Fruit fly (Drosophila melanogaster) whole organism, embryonic: Measurements from ENCODE around the gene CG43707.

Experiments used
- Awh ChIP-seq: fragments of 200-800 bp; sonication (Bioruptor generic); IDR thresholded peaks from 2 replicates; pipeline ENCODE4, ENCODE4 v1.3.6; 2022; ENCODE audit warnings: missing biosample characterization, missing genetic modification characterization
- CG10462 ChIP-seq: fragments of 200-800 bp; sonication (Bioruptor generic); optimal IDR thresholded peaks from 2 replicates; lab custom pipeline; 2016; ENCODE audit warnings: missing biosample characterization, missing genetic modification characterization
- CG11398 ChIP-seq: fragments of 200-800 bp; sonication (Bioruptor generic); optimal IDR thresholded peaks from 2 replicates; lab custom pipeline; 2016; ENCODE audit warnings: missing biosample characterization, missing genetic modification characterization
- CG12942 ChIP-seq: fragments of 200-800 bp; sonication (Bioruptor generic); optimal IDR thresholded peaks from 3 replicates; lab custom pipeline; 2016; ENCODE audit warnings: missing biosample characterization, missing genetic modification characterization
- CG14667 ChIP-seq: fragments of 200-800 bp; sonication (Bioruptor generic); IDR thresholded peaks from 2 replicates; pipeline ENCODE4 v1.3.6; 2022; ENCODE audit warnings: missing biosample characterization, missing genetic modification characterization
- CG15269 ChIP-seq: fragments of 200-800 bp; sonication (Bioruptor generic); optimal IDR thresholded peaks from 2 replicates; lab custom pipeline; 2018; ENCODE audit warnings: missing biosample characterization, mild to moderate bottlenecking, missing genetic modification characterization, moderate library complexity
- CG1603 ChIP-seq: fragments of 200-800 bp; sonication (Bioruptor generic); optimal IDR thresholded peaks from 2 replicates; lab custom pipeline; 2019; ENCODE audit warnings: missing biosample characterization, mild to moderate bottlenecking, missing genetic modification characterization, moderate library complexity
- CG17361 ChIP-seq: fragments of 200-800 bp; sonication (Bioruptor generic); IDR thresholded peaks from 3 replicates; pipeline ENCODE4 v1.3.6; 2022; ENCODE audit warnings: missing biosample characterization, missing genetic modification characterization
- CG2116 ChIP-seq: fragments of 200-800 bp; sonication (Bioruptor generic); optimal IDR thresholded peaks from 3 replicates; lab custom pipeline; 2018; ENCODE audit warnings: missing biosample characterization, mild to moderate bottlenecking, missing genetic modification characterization
- CG2129 ChIP-seq: fragments of 200-800 bp; sonication (Bioruptor generic); IDR thresholded peaks from 2 replicates; pipeline ENCODE4 v1.3.6; 2022; ENCODE audit warnings: missing biosample characterization, missing genetic modification characterization; ENCODE audit not compliant: partially characterized antibody
- CG2875 ChIP-seq: fragments of 200-800 bp; sonication (Bioruptor generic); optimal IDR thresholded peaks from 2 replicates; lab custom pipeline; 2017; ENCODE audit warnings: missing biosample characterization, mild to moderate bottlenecking, missing genetic modification characterization, missing genetic modification reagents
- CG34224 ChIP-seq: fragments of 200-800 bp; sonication (Bioruptor generic); IDR thresholded peaks from 3 replicates; pipeline ENCODE4 v1.3.6; 2022; ENCODE audit warnings: missing biosample characterization, missing genetic modification characterization; ENCODE audit not compliant: partially characterized antibody
- CG4617 ChIP-seq: fragments of 200-800 bp; sonication (Bioruptor generic); optimal IDR thresholded peaks from 3 replicates; lab custom pipeline; 2016; ENCODE audit warnings: missing biosample characterization, missing genetic modification characterization, borderline replicate concordance
- CG5180 ChIP-seq: fragments of 200-800 bp; sonication (Bioruptor generic); optimal IDR thresholded peaks from 3 replicates; lab custom pipeline; 2017; ENCODE audit warnings: missing biosample characterization, missing genetic modification characterization, mild to moderate bottlenecking, moderate library complexity, missing genetic modification reagents
- CG7987 ChIP-seq: fragments of 200-800 bp; sonication (Bioruptor generic); optimal IDR thresholded peaks from 2 replicates; lab custom pipeline; 2018; ENCODE audit warnings: missing biosample characterization, mild to moderate bottlenecking, missing genetic modification characterization, moderate library complexity
- CG8765 ChIP-seq: fragments of 200-800 bp; sonication (Bioruptor generic); IDR thresholded peaks from 2 replicates; pipeline ENCODE4 v1.3.6; 2022; ENCODE audit warnings: missing biosample characterization, missing genetic modification characterization
- CG9437 ChIP-seq: fragments of 200-800 bp; sonication (Bioruptor generic); optimal IDR thresholded peaks from 2 replicates; lab custom pipeline; 2018; ENCODE audit warnings: missing biosample characterization, mild to moderate bottlenecking, missing genetic modification characterization
- CHES-1-like ChIP-seq: fragments of 200-800 bp; sonication (Bioruptor generic); optimal IDR thresholded peaks from 2 replicates; lab custom pipeline; 2016; ENCODE audit warnings: missing biosample characterization, missing genetic modification characterization
- CkIIα-i1 ChIP-seq: fragments of 200-800 bp; sonication (Bioruptor generic); IDR thresholded peaks from 2 replicates; pipeline ENCODE4 v1.3.6; 2022; ENCODE audit warnings: missing biosample characterization, missing genetic modification characterization
- Drgx ChIP-seq: fragments of 200-800 bp; sonication (Bioruptor generic); IDR thresholded peaks from 2 replicates; pipeline ENCODE4 v1.3.6; 2022; ENCODE audit warnings: missing biosample characterization, missing genetic modification characterization
- HLHmδ ChIP-seq: fragments of 200-800 bp; sonication (Bioruptor generic); optimal IDR thresholded peaks from 2 replicates; lab custom pipeline; 2018; ENCODE audit warnings: missing biosample characterization, mild to moderate bottlenecking, missing genetic modification characterization, moderate library complexity
- Hr39 ChIP-seq: fragments of >200 bp; optimal IDR thresholded peaks from 2 replicates; lab custom pipeline; 2017
- Hsf ChIP-seq: fragments of 200-800 bp; sonication (Bioruptor generic); optimal IDR thresholded peaks from 3 replicates; lab custom pipeline; 2016; ENCODE audit warnings: missing biosample characterization, missing genetic modification characterization
- MTF-1 ChIP-seq: fragments of 200-800 bp; sonication (Bioruptor generic); optimal IDR thresholded peaks from 2 replicates; lab custom pipeline; 2018; ENCODE audit warnings: missing biosample characterization, mild to moderate bottlenecking, missing genetic modification characterization, borderline replicate concordance
- Oaz ChIP-seq: fragments of 200-800 bp; sonication (Bioruptor generic); IDR thresholded peaks from 2 replicates; pipeline ENCODE4 v1.3.6; 2022; ENCODE audit warnings: missing biosample characterization, missing genetic modification characterization
- Sin3A ChIP-seq: fragments of >200 bp; optimal IDR thresholded peaks from 2 replicates; lab custom pipeline; 2018
- Sox102F ChIP-seq: fragments of 200-800 bp; sonication (Bioruptor generic); optimal IDR thresholded peaks from 2 replicates; lab custom pipeline; 2018; ENCODE audit warnings: missing biosample characterization, mild to moderate bottlenecking, missing genetic modification characterization, moderate library complexity
- cato ChIP-seq: fragments of 200-800 bp; sonication (Bioruptor generic); optimal IDR thresholded peaks from 2 replicates; lab custom pipeline; 2016; ENCODE audit warnings: missing biosample characterization, missing genetic modification characterization, borderline replicate concordance
- crc ChIP-seq: fragments of 200-800 bp; sonication (Bioruptor generic); optimal IDR thresholded peaks from 2 replicates; lab custom pipeline; 2016; ENCODE audit warnings: missing biosample characterization, missing genetic modification characterization
- dati ChIP-seq: fragments of 200-800 bp; sonication (Bioruptor generic); IDR thresholded peaks from 2 replicates; pipeline ENCODE4 v1.3.6; 2022; ENCODE audit warnings: missing biosample characterization, missing genetic modification characterization
- dimm ChIP-seq: fragments of 200-800 bp; sonication (Bioruptor generic); IDR thresholded peaks from 2 replicates; pipeline ENCODE4 v1.3.6; 2022; ENCODE audit warnings: missing biosample characterization, missing genetic modification characterization
- gcm2 ChIP-seq: fragments of 200-800 bp; sonication (Bioruptor generic); optimal IDR thresholded peaks from 2 replicates; lab custom pipeline; 2016; ENCODE audit warnings: missing biosample characterization, missing genetic modification characterization
- her ChIP-seq: fragments of 200-800 bp; sonication (Bioruptor generic); optimal IDR thresholded peaks from 2 replicates; lab custom pipeline; 2016; ENCODE audit warnings: missing biosample characterization, missing genetic modification characterization
- hth ChIP-seq: fragments of >200 bp; optimal IDR thresholded peaks from 2 replicates; lab custom pipeline; 2017; ENCODE audit warnings: inconsistent platforms
- jumu ChIP-seq: fragments of 200-800 bp; sonication (Bioruptor generic); optimal IDR thresholded peaks from 3 replicates; lab custom pipeline; 2016; ENCODE audit warnings: missing biosample characterization, missing genetic modification characterization
- kah ChIP-seq: fragments of 200-800 bp; sonication (Bioruptor generic); optimal IDR thresholded peaks from 2 replicates; lab custom pipeline; 2018; ENCODE audit warnings: missing biosample characterization, mild to moderate bottlenecking, missing genetic modification characterization
- ken ChIP-seq: fragments of 200-800 bp; sonication (Bioruptor generic); IDR thresholded peaks from 3 replicates; pipeline ENCODE4 v1.3.6; 2022; ENCODE audit warnings: missing biosample characterization, missing genetic modification characterization
- lab ChIP-seq: fragments of 200-800 bp; sonication (Bioruptor generic); optimal IDR thresholded peaks from 3 replicates; lab custom pipeline; 2017; ENCODE audit warnings: missing biosample characterization, missing genetic modification characterization, mild to moderate bottlenecking, moderate library complexity, missing genetic modification reagents
- lov ChIP-seq, 2 experiments: fragments of 200-800 bp in 1 of 2; fragments of >200 bp in 1 of 2; sonication (Bioruptor generic) in 1 of 2; IDR thresholded peaks in 1 of 2; optimal IDR thresholded peaks in 1 of 2; 2 replicates in 1 of 2; 3 replicates in 1 of 2; pipeline versions ENCODE4 v1.3.6 to Lab custom; 2017 to 2022; ENCODE audit warnings: missing biosample characterization in 1 of 2, missing genetic modification characterization in 1 of 2
- oc ChIP-seq: fragments of 200-800 bp; sonication (Bioruptor generic); optimal IDR thresholded peaks from 2 replicates; lab custom pipeline; 2018; ENCODE audit warnings: missing biosample characterization, mild to moderate bottlenecking, missing genetic modification characterization, moderate library complexity
- onecut ChIP-seq: fragments of 200-800 bp; sonication (Bioruptor generic); IDR thresholded peaks from 2 replicates; pipeline ENCODE4 v1.3.6; 2022; ENCODE audit warnings: missing biosample characterization, missing genetic modification characterization
- otp ChIP-seq: fragments of 200-800 bp; sonication (Bioruptor generic); IDR thresholded peaks from 3 replicates; pipeline ENCODE4, ENCODE4 v1.3.6; 2022; ENCODE audit warnings: missing biosample characterization, missing genetic modification characterization
- pum ChIP-seq: fragments of 200-800 bp; sonication (Bioruptor generic); optimal IDR thresholded peaks from 2 replicates; lab custom pipeline; 2016; ENCODE audit warnings: missing biosample characterization, missing genetic modification characterization
- pzg ChIP-seq: fragments of 200-800 bp; sonication (Bioruptor generic); optimal IDR thresholded peaks from 3 replicates; lab custom pipeline; 2018; ENCODE audit warnings: missing biosample characterization, mild to moderate bottlenecking, missing genetic modification characterization, moderate library complexity
- row ChIP-seq: fragments of 200-800 bp; sonication (Bioruptor generic); IDR thresholded peaks from 3 replicates; pipeline ENCODE4 v1.3.6; 2022; ENCODE audit warnings: missing biosample characterization, missing genetic modification characterization
- sob ChIP-seq: fragments of 200-800 bp; sonication (Bioruptor generic); IDR thresholded peaks from 2 replicates; pipeline ENCODE4 v1.3.6; 2022; ENCODE audit warnings: missing biosample characterization, missing genetic modification characterization
- sug ChIP-seq: fragments of 200-800 bp; optimal IDR thresholded peaks from 2 replicates; lab custom pipeline; 2019; ENCODE audit warnings: missing biosample characterization, mild to moderate bottlenecking, missing genetic modification characterization, moderate library complexity
- tna ChIP-seq: fragments of 200-800 bp; sonication (Bioruptor generic); IDR thresholded peaks from 2 replicates; pipeline ENCODE4 v1.3.6; 2022; ENCODE audit warnings: missing biosample characterization, missing genetic modification characterization; ENCODE audit not compliant: partially characterized antibody
- wek ChIP-seq: fragments of 200-800 bp; sonication (Bioruptor generic); optimal IDR thresholded peaks from 3 replicates; lab custom pipeline; 2018; ENCODE audit warnings: missing biosample characterization, mild to moderate bottlenecking, missing genetic modification characterization, moderate library complexity
- zen ChIP-seq: fragments of 200-800 bp; sonication (Bioruptor generic); optimal IDR thresholded peaks from 3 replicates; lab custom pipeline; 2018; ENCODE audit warnings: missing biosample characterization, mild to moderate bottlenecking, missing genetic modification characterization, moderate library complexity

CG43707 gene

dm6 chr2L:3769718-3770461 is 12.8 kb downstream of the CG43707 start (continued):
- no peak for TF ChIP-seq CG2875 (GFP tag; lab: Kevin White, UChicago)
- TF ChIP-seq CHES-1-like (GFP tag; lab: Kevin White, UChicago): no peak
- TF ChIP-seq HLHmδ (GFP tag; lab: Kevin White, UChicago): no peak
- TF ChIP-seq CG17361 (GFP tag; lab: Robert Waterston, UW): peak; percentile 82
- peak; percentile 2 for TF ChIP-seq gcm2
- TF ChIP-seq cato: no peak
- TF ChIP-seq CG10462 (GFP tag; lab: Kevin White, UChicago): no peak
- TF ChIP-seq pzg (GFP tag; lab: Kevin White, UChicago): no peak
- 0 out of 2 replicates have a peak, but pooled peaks have one; percentile 27 for TF ChIP-seq Drgx (GFP tag; lab: Robert Waterston, UW)
- no peak for TF ChIP-seq hth (lab: Kevin White, UChicago)
- no peak for TF ChIP-seq crc
- peak; percentile 52 for TF ChIP-seq zen (tag; lab: Kevin White, UChicago)
- TF ChIP-seq Oaz (GFP tag; lab: Robert Waterston, UW): no peak
- TF ChIP-seq otp (GFP tag; lab: Robert Waterston, UW): 0 out of 3 replicates have a peak, but pooled peaks have one; percentile 5
- no peak for TF ChIP-seq onecut (GFP tag; lab: Robert Waterston, UW)
- no peak for TF ChIP-seq Awh (GFP tag; lab: Robert Waterston, UW)
- no peak for TF ChIP-seq CG2129
- TF ChIP-seq CG9437 (GFP tag; lab: Kevin White, UChicago): peak; percentile 14
- no peak for TF ChIP-seq Hsf (GFP tag; lab: Kevin White, UChicago)
- TF ChIP-seq her (GFP tag; lab: Kevin White, UChicago): no peak
- no peak for TF ChIP-seq tna
- TF ChIP-seq dimm (GFP tag; lab: Robert Waterston, UW): no peak
- no peak for TF ChIP-seq dati
- no peak for TF ChIP-seq CkIIα-i1 (GFP tag; lab: Robert Waterston, UW)
- TF ChIP-seq wek (GFP tag; lab: Kevin White, UChicago): no peak
- peak; percentile 27 for TF ChIP-seq oc (tag; lab: Kevin White, UChicago)
- TF ChIP-seq Sox102F (GFP tag; lab: Kevin White, UChicago): peak; percentile 79
- TF ChIP-seq CG11398 (GFP tag; lab: Kevin White, UChicago): no peak
- no peak for TF ChIP-seq CG8765 (GFP tag; lab: Robert Waterston, UW)
- no peak for TF ChIP-seq CG1603
- TF ChIP-seq CG34224 (GFP tag; lab: Robert Waterston, UW): no peak
- no peak for TF ChIP-seq ken (GFP tag; lab: Robert Waterston, UW)
- TF ChIP-seq lab: peak; percentile 21
- no peak for TF ChIP-seq MTF-1 (GFP tag; lab: Kevin White, UChicago)
- TF ChIP-seq CG2116 (GFP tag; lab: Kevin White, UChicago): no peak
- TF ChIP-seq sob (GFP tag; lab: Robert Waterston, UW): no peak; the same call in 1 of the 2 replicates
- no peak for TF ChIP-seq kah (GFP tag; lab: Kevin White, UChicago)
- TF ChIP-seq Sin3A (lab: Kevin White, UChicago): no peak
- no peak for TF ChIP-seq lov (optimal IDR thresholded peaks at IDR 0.05; lab: Kevin White, UChicago)
- TF ChIP-seq lov (GFP tag; IDR thresholded peaks at IDR 0.05; lab: Robert Waterston, UW): no peak
- peak; percentile 1 for TF ChIP-seq CG12942 (GFP tag; lab: Kevin White, UChicago)
- TF ChIP-seq pum (GFP tag; lab: Kevin White, UChicago): no peak
- no peak for TF ChIP-seq CG4617
- TF ChIP-seq sug (tag; lab: Kevin White, UChicago): no peak
- peak; percentile 62 for TF ChIP-seq CG15269 (tag; lab: Kevin White, UChicago)
- TF ChIP-seq CG7987 (GFP tag; lab: Kevin White, UChicago): no peak
- no peak for TF ChIP-seq jumu
- TF ChIP-seq CG5180: peak; percentile 49
- TF ChIP-seq Hr39 (lab: Kevin White, UChicago): no peak
- peak; percentile 58 for TF ChIP-seq row (GFP tag; lab: Robert Waterston, UW)
- no peak for TF ChIP-seq CG14667 (GFP tag; lab: Robert Waterston, UW)
